Fruit fly (Drosophila melanogaster): ENCODE data around the gene Smyd5.

The Smyd5 gene

dm6 chr3R:21184373-21185132 is 34.0 kb downstream of the Smyd5 start (continued):
- no peak for TF ChIP-seq bowl (GFP tag; IDR thresholded peaks at IDR 0.05)
- TF ChIP-seq Six4 (GFP tag; optimal IDR thresholded peaks at IDR 0.05) = peak; percentile 42
- peak; percentile 59 to 80 for TF ChIP-seq chif (GFP tag; optimal IDR thresholded peaks at IDR 0.05)
- peak; percentile 74 for TF ChIP-seq CG15696 (tag; optimal IDR thresholded peaks at IDR 0.05)
- peak; percentile 95 for TF ChIP-seq Lpt (GFP tag; optimal IDR thresholded peaks at IDR 0.05)
- TF ChIP-seq CG12104 (GFP tag; optimal IDR thresholded peaks at IDR 0.05) = peak; percentile 66
- peak; percentile 89 for TF ChIP-seq chn (GFP tag; optimal IDR thresholded peaks at IDR 0.05)
- TF ChIP-seq danr (GFP tag; IDR thresholded peaks at IDR 0.05) = 0 out of 2 replicates have a peak, but pooled peaks have one; percentile 41
- peak; percentile 12 for TF ChIP-seq gsb-n (tag; optimal IDR thresholded peaks at IDR 0.05)
- TF ChIP-seq Gug (GFP tag; IDR thresholded peaks at IDR 0.05) = peak; percentile 35; the same call in 1 of the 4 replicates
- TF ChIP-seq ind (GFP tag; optimal IDR thresholded peaks at IDR 0.05) = peak; percentile 69
- peak; percentile 69 for TF ChIP-seq CG10959 (GFP tag; IDR thresholded peaks at IDR 0.05)
- TF ChIP-seq sug (tag; optimal IDR thresholded peaks at IDR 0.05) = peak; percentile 68
- TF ChIP-seq Bteb2 (GFP tag; optimal IDR thresholded peaks at IDR 0.05) = peak; percentile 59
- TF ChIP-seq CG12219 (GFP tag; optimal IDR thresholded peaks at IDR 0.05) = peak; percentile 57
- peak; percentile 33 for TF ChIP-seq sima (GFP tag; optimal IDR thresholded peaks at IDR 0.05)
- TF ChIP-seq lmd (GFP tag; IDR thresholded peaks at IDR 0.05) = peak; percentile 73
- peak; percentile 79 for TF ChIP-seq phol (tag; optimal IDR thresholded peaks at IDR 0.05)
- no peak for TF ChIP-seq Dll (GFP tag; IDR thresholded peaks at IDR 0.05; ENCODE audit: partially characterized antibody)
- peak; percentile 83 for TF ChIP-seq CG7987 (GFP tag; optimal IDR thresholded peaks at IDR 0.05)
- TF ChIP-seq NC2α (GFP tag; optimal IDR thresholded peaks at IDR 0.05) = peak; percentile 70
- peak; percentile 96 for TF ChIP-seq E2f2 (GFP tag; IDR thresholded peaks at IDR 0.05)
- peak; percentile 40 for TF ChIP-seq nau (GFP tag; optimal IDR thresholded peaks at IDR 0.05)
- peak; percentile 72 for TF ChIP-seq E2f1 (GFP tag; IDR thresholded peaks at IDR 0.05)
- TF ChIP-seq CG43689 (GFP tag; IDR thresholded peaks at IDR 0.05) = no peak
- TF ChIP-seq run (tag; optimal IDR thresholded peaks at IDR 0.05) = no peak
- TF ChIP-seq D19A (tag; optimal IDR thresholded peaks at IDR 0.05) = peak; percentile 27
- TF ChIP-seq CG6254 (GFP tag; optimal IDR thresholded peaks at IDR 0.05) = peak; percentile 67
- no peak for TF ChIP-seq trh (GFP tag; optimal IDR thresholded peaks at IDR 0.05)
- TF ChIP-seq CG11695 (GFP tag; IDR thresholded peaks at IDR 0.05) = no peak
- no peak for TF ChIP-seq gce (GFP tag; IDR thresholded peaks at IDR 0.05)
- peak; percentile 66 for TF ChIP-seq gem (tag; optimal IDR thresholded peaks at IDR 0.05)
- TF ChIP-seq cwo (GFP tag; optimal IDR thresholded peaks at IDR 0.05) = no peak
- peak; percentile 67 for TF ChIP-seq unpg (GFP tag; optimal IDR thresholded peaks at IDR 0.05)
- TF ChIP-seq HHEX (GFP tag; optimal IDR thresholded peaks at IDR 0.05) = peak; percentile 73
- TF ChIP-seq Opbp (GFP tag; IDR thresholded peaks at IDR 0.05; ENCODE audit: partially characterized antibody) = peak; percentile 59; the same call in 1 of the 3 replicates
- TF ChIP-seq dan (GFP tag; IDR thresholded peaks at IDR 0.05) = no peak
- TF ChIP-seq CG2120 (GFP tag; optimal IDR thresholded peaks at IDR 0.05) = peak; percentile 61
- TF ChIP-seq kni (GFP tag; optimal IDR thresholded peaks at IDR 0.05) = peak; percentile 28
- peak; percentile 63 to 73 for TF ChIP-seq Hr51 (GFP tag; optimal IDR thresholded peaks at IDR 0.05)
- TF ChIP-seq CG15011 (GFP tag; optimal IDR thresholded peaks at IDR 0.05) = peak; percentile 44
- peak; percentile 63 for TF ChIP-seq CG17802 (tag; optimal IDR thresholded peaks at IDR 0.05)
- TF ChIP-seq Gsc (GFP tag; IDR thresholded peaks at IDR 0.05) = no peak
- TF ChIP-seq D (optimal IDR thresholded peaks at IDR 0.05) = no peak
- TF ChIP-seq D (GFP tag; optimal IDR thresholded peaks at IDR 0.05) = peak; percentile 58
- TF ChIP-seq Xrp1 (GFP tag; IDR thresholded peaks at IDR 0.05) = peak; percentile 73
- TF ChIP-seq jing (GFP tag; optimal IDR thresholded peaks at IDR 0.05) = peak; percentile 61
- peak; percentile 67 for TF ChIP-seq CG17359 (tag; optimal IDR thresholded peaks at IDR 0.05)
- TF ChIP-seq CrebB (tag; optimal IDR thresholded peaks at IDR 0.05) = peak; percentile 51
